Worm (Caenorhabditis elegans): ENCODE measurements around the gene Y6E2A.1.

DNA sequence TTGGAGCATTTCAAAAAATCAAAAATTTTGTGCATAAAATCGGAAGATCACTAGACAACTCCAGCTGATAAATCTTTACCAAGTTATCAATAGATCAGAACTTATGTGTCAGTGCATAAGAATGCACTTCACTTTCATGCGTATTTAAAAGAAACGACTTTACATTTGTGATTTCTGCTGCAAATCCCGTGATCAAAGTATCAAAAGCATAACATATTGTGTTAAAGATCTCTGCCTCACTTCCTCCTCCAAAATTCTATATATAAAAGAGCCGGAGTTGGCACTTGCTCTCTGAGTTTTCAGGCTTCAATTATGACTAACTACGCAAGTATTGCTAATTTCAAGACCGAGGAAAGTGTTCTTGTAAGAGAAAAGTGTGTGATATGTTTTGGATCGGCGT, 16.6 kb downstream of the Y6E2A.1 start, which contains the start of gene nhr-198:
- no peak for TF ChIP-seq pha-4 (tag; optimal IDR thresholded peaks at IDR 0.05)
- no peak for TF ChIP-seq F13H6.1 (tag; optimal IDR thresholded peaks at IDR 0.05)
- no peak for TF ChIP-seq tbx-2 (tag; optimal IDR thresholded peaks at IDR 0.05)
- no peak for TF ChIP-seq pax-1 (tag; optimal IDR thresholded peaks at IDR 0.05)
- no peak for TF ChIP-seq ama-1 (optimal IDR thresholded peaks at IDR 0.05)
- TF ChIP-seq lin-11 (tag; optimal IDR thresholded peaks at IDR 0.05): no peak
- no peak for TF ChIP-seq ceh-45 (GFP tag; IDR thresholded peaks at IDR 0.05)
- TF ChIP-seq dmd-4 (tag; optimal IDR thresholded peaks at IDR 0.05; ENCODE audit: borderline replicate concordance): no peak
- no peak for TF ChIP-seq rnt-1 (tag; optimal IDR thresholded peaks at IDR 0.05)
- TF ChIP-seq ceh-14 (tag; optimal IDR thresholded peaks at IDR 0.05): no peak
- TF ChIP-seq unc-55 (GFP tag; optimal IDR thresholded peaks at IDR 0.05): no peak
- no peak for TF ChIP-seq ahr-1 (tag; optimal IDR thresholded peaks at IDR 0.05)

Measured in whole organism, late embryonic.